Worm (Caenorhabditis elegans) whole organism, L4 larva: ENCODE results near the gene ZK632.11.

Source experiments
- F26F4.8 ChIP-seq: fragments of 200-800 bp; sonication (Bioruptor generic); conservative IDR thresholded peaks from 2 replicates; pipeline ENCODE4 v1.3.6; 2022; ENCODE audit warnings: missing genetic modification characterization, missing compliant biosample characterization
- R02D3.7 ChIP-seq: fragments of 150-350 bp; sonication (generic microtip); optimal IDR thresholded peaks from 3 replicates; lab custom pipeline; 2014; ENCODE audit warnings: missing biosample characterization, missing genetic modification characterization
- Y105C5A.15 ChIP-seq: fragments of 200-800 bp; sonication (Bioruptor generic); IDR thresholded peaks from 2 replicates; pipeline ENCODE4 v1.3.6; 2022; ENCODE audit warnings: missing genetic modification characterization, missing compliant biosample characterization
- Y75B8A.6 ChIP-seq: fragments of 200-800 bp; sonication (Bioruptor generic); IDR thresholded peaks from 2 replicates; pipeline ENCODE4 v1.3.6; 2022; ENCODE audit warnings: missing genetic modification reagents, missing genetic modification characterization, missing compliant biosample characterization
- aha-1 ChIP-seq: fragments of 150-350 bp; peaks from one replicate; lab custom pipeline; 2014; ENCODE audit warnings: missing biosample characterization, missing genetic modification characterization
- arid-1 ChIP-seq: fragments of 200-800 bp; sonication (Bioruptor generic); conservative IDR thresholded peaks from 2 replicates; pipeline ENCODE4 v1.3.6; 2022; ENCODE audit warnings: missing genetic modification reagents, missing genetic modification characterization, missing compliant biosample characterization
- ceh-20 ChIP-seq: fragments of 200-800 bp; sonication (Bioruptor generic); IDR thresholded peaks from 2 replicates; pipeline ENCODE4 v1.3.6; 2022; ENCODE audit warnings: missing genetic modification reagents, missing genetic modification characterization, missing compliant biosample characterization
- ceh-32 ChIP-seq: sonication (generic microtip); optimal IDR thresholded peaks from 2 replicates; lab custom pipeline; 2016; ENCODE audit warnings: mild to moderate bottlenecking, missing genetic modification characterization, missing compliant biosample characterization; ENCODE audit not compliant: poor library complexity
- ceh-62 ChIP-seq: sonication (generic microtip); optimal IDR thresholded peaks from 2 replicates; lab custom pipeline; 2017; ENCODE audit warnings: missing biosample characterization, missing genetic modification characterization
- ceh-82 ChIP-seq: sonication (generic microtip); optimal IDR thresholded peaks from 2 replicates; lab custom pipeline; 2017; ENCODE audit warnings: missing biosample characterization, missing genetic modification characterization
- cey-2 ChIP-seq: sonication (generic microtip); optimal IDR thresholded peaks from 3 replicates; lab custom pipeline; 2017; ENCODE audit warnings: missing genetic modification characterization, mild to moderate bottlenecking, missing compliant biosample characterization, antibody characterized with exemption, borderline replicate concordance; ENCODE audit not compliant: insufficient read depth
- ctbp-1 ChIP-seq: fragments of 200-800 bp; sonication (Bioruptor generic); IDR thresholded peaks from 2 replicates; pipeline ENCODE4 v1.3.6; 2022; ENCODE audit warnings: missing genetic modification reagents, missing genetic modification characterization, missing compliant biosample characterization
- daf-12 ChIP-seq: fragments of 150-350 bp; optimal IDR thresholded peaks from 2 replicates; lab custom pipeline; 2014; ENCODE audit warnings: missing biosample characterization, missing genetic modification reagents, missing genetic modification characterization
- dmd-6 ChIP-seq: fragments of 200-800 bp; sonication (Bioruptor generic); IDR thresholded peaks from 2 replicates; pipeline ENCODE4 v1.3.6; 2022; ENCODE audit warnings: missing genetic modification reagents, missing genetic modification characterization, missing compliant biosample characterization
- dmd-8 ChIP-seq: fragments of 200-800 bp; sonication (Bioruptor generic); IDR thresholded peaks from 2 replicates; pipeline ENCODE4 v1.3.6; 2022; ENCODE audit warnings: missing genetic modification characterization, missing compliant biosample characterization
- dpl-1 ChIP-seq: fragments of 150-350 bp; optimal IDR thresholded peaks from 2 replicates; lab custom pipeline; 2014; ENCODE audit warnings: missing biosample characterization, missing genetic modification reagents, missing genetic modification characterization
- dve-1 ChIP-seq: sonication (generic microtip); optimal IDR thresholded peaks from 2 replicates; lab custom pipeline; 2017; ENCODE audit warnings: antibody characterized with exemption, mild to moderate bottlenecking, missing genetic modification characterization, missing compliant biosample characterization; ENCODE audit not compliant: insufficient read depth
- egl-43 ChIP-seq: fragments of 200-800 bp; sonication (Bioruptor generic); IDR thresholded peaks from 2 replicates; pipeline ENCODE4 v1.3.6; 2022; ENCODE audit warnings: missing genetic modification reagents, missing genetic modification characterization, missing compliant biosample characterization
- fos-1 ChIP-seq: fragments of 150-350 bp; optimal IDR thresholded peaks from 2 replicates; lab custom pipeline; 2014; ENCODE audit warnings: missing biosample characterization, missing genetic modification characterization
- gei-8 ChIP-seq: fragments of 200-800 bp; sonication (Bioruptor generic); optimal IDR thresholded peaks from 2 replicates; lab custom pipeline; 2018; ENCODE audit warnings: mild to moderate bottlenecking, missing genetic modification characterization, missing compliant biosample characterization
- hif-1 ChIP-seq, 2 experiments: sonication (generic microtip); optimal IDR thresholded peaks; 2 replicates each; lab custom pipeline; 2016 to 2017; ENCODE audit warnings: missing compliant biosample characterization in 2 of 2, missing genetic modification characterization in 2 of 2, missing genetic modification reagents in 2 of 2, missing genotype in 2 of 2, mild to moderate bottlenecking in 1 of 2
- hlh-30 ChIP-seq: sonication (generic microtip); optimal IDR thresholded peaks from 2 replicates; lab custom pipeline; 2017; ENCODE audit warnings: antibody characterized with exemption, mild to moderate bottlenecking, missing genetic modification characterization, missing compliant biosample characterization; ENCODE audit not compliant: insufficient read depth
- hmg-1.1 ChIP-seq: fragments of 200-800 bp; sonication (Bioruptor generic); IDR thresholded peaks from 2 replicates; pipeline ENCODE4 v1.3.6; 2022; ENCODE audit warnings: missing genetic modification reagents, missing genetic modification characterization, missing compliant biosample characterization
- jun-1 ChIP-seq: fragments of 150-350 bp; optimal IDR thresholded peaks from 2 replicates; lab custom pipeline; 2014; ENCODE audit warnings: missing biosample characterization, missing genetic modification reagents, missing genetic modification characterization
- lim-7 ChIP-seq: fragments of 200-800 bp; sonication (Bioruptor generic); IDR thresholded peaks from 2 replicates; pipeline ENCODE4 v1.3.6; 2022; ENCODE audit warnings: missing genetic modification characterization, missing compliant biosample characterization
- lin-29 ChIP-seq: fragments of 200-800 bp; sonication (Bioruptor generic); IDR thresholded peaks from 2 replicates; pipeline ENCODE4 v1.3.6; 2022; ENCODE audit warnings: missing genetic modification reagents, missing genetic modification characterization, missing compliant biosample characterization
- madf-5 ChIP-seq, 2 experiments: fragments of 200-800 bp; sonication (Bioruptor generic); IDR thresholded peaks; 2 replicates each; pipeline ENCODE4 v1.3.6; 2022; ENCODE audit warnings: missing compliant biosample characterization in 2 of 2, missing genetic modification characterization in 2 of 2
- mxl-3 ChIP-seq: fragments of 200-800 bp; sonication (Bioruptor generic); optimal IDR thresholded peaks from 2 replicates; lab custom pipeline; 2018; ENCODE audit warnings: mild to moderate bottlenecking, missing genetic modification characterization, missing compliant biosample characterization
- nhr-10 ChIP-seq: fragments of 150-350 bp; optimal IDR thresholded peaks from 2 replicates; lab custom pipeline; 2014; ENCODE audit warnings: missing biosample characterization, missing genetic modification characterization
- nhr-237 ChIP-seq: sonication (generic microtip); optimal IDR thresholded peaks from 2 replicates; lab custom pipeline; 2017; ENCODE audit warnings: missing biosample characterization, missing genetic modification characterization
- nhr-28 ChIP-seq: fragments of 150-350 bp; optimal IDR thresholded peaks from 2 replicates; lab custom pipeline; 2014; ENCODE audit warnings: missing biosample characterization, missing genetic modification characterization
- nhr-41 ChIP-seq: fragments of 200-800 bp; sonication (Bioruptor generic); IDR thresholded peaks from 2 replicates; pipeline ENCODE4 v1.3.6; 2022; ENCODE audit warnings: missing genetic modification reagents, missing genetic modification characterization, missing compliant biosample characterization
- nhr-42 ChIP-seq: fragments of 200-800 bp; sonication (Bioruptor generic); IDR thresholded peaks from 2 replicates; pipeline ENCODE4 v1.3.6; 2022; ENCODE audit warnings: missing genetic modification characterization, missing compliant biosample characterization
- nhr-76 ChIP-seq: fragments of 150-350 bp; optimal IDR thresholded peaks from 2 replicates; lab custom pipeline; 2014; ENCODE audit warnings: missing biosample characterization, missing genetic modification characterization
- pha-4 ChIP-seq, 2 experiments: fragments of 150-350 bp in 1 of 2; fragments of 200-800 bp in 1 of 2; sonication (Bioruptor generic) in 1 of 2; IDR thresholded peaks in 1 of 2; optimal IDR thresholded peaks in 1 of 2; 2 replicates each; pipeline versions ENCODE4 v1.3.6 to Lab custom; 2014 to 2022; ENCODE audit warnings: missing genetic modification characterization in 2 of 2, missing genetic modification reagents in 2 of 2, missing biosample characterization in 1 of 2, missing compliant biosample characterization in 1 of 2
- pqm-1 ChIP-seq: sonication (generic microtip); optimal IDR thresholded peaks from 2 replicates; lab custom pipeline; 2017; ENCODE audit warnings: missing biosample characterization, missing genetic modification characterization
- rbr-2 ChIP-seq: sonication (generic microtip); optimal IDR thresholded peaks from 2 replicates; lab custom pipeline; 2016; ENCODE audit warnings: missing genotype, missing genetic modification characterization, missing compliant biosample characterization
- sdz-12 ChIP-seq: fragments of 200-800 bp; sonication (Bioruptor generic); optimal IDR thresholded peaks from 2 replicates; lab custom pipeline; 2018; ENCODE audit warnings: mild to moderate bottlenecking, missing genetic modification characterization, missing compliant biosample characterization
- set-16 ChIP-seq: fragments of 200-800 bp; sonication (Bioruptor generic); IDR thresholded peaks from 2 replicates; pipeline ENCODE4 v1.3.6; 2022; ENCODE audit warnings: missing genetic modification reagents, missing genetic modification characterization, missing compliant biosample characterization
- skn-1 ChIP-seq: fragments of 150-350 bp; optimal IDR thresholded peaks from 2 replicates; lab custom pipeline; 2014; ENCODE audit warnings: missing biosample characterization, missing genetic modification characterization
- snpc-1.2 ChIP-seq: fragments of 200-800 bp; sonication (Bioruptor generic); IDR thresholded peaks from 2 replicates; pipeline ENCODE4 v1.3.6; 2022; ENCODE audit warnings: missing genetic modification reagents, missing genetic modification characterization, missing compliant biosample characterization
- spr-3 ChIP-seq: fragments of 200-800 bp; sonication (Bioruptor generic); optimal IDR thresholded peaks from 2 replicates; lab custom pipeline; 2018; ENCODE audit warnings: mild to moderate bottlenecking, missing genetic modification characterization, missing compliant biosample characterization
- tra-1 ChIP-seq: fragments of 200-800 bp; sonication (Bioruptor generic); IDR thresholded peaks from 2 replicates; pipeline ENCODE4 v1.3.6; 2022; ENCODE audit warnings: missing genetic modification reagents, missing genetic modification characterization, missing compliant biosample characterization
- unc-130 ChIP-seq: sonication (generic microtip); optimal IDR thresholded peaks from 2 replicates; lab custom pipeline; 2016; ENCODE audit warnings: missing genetic modification reagents, missing genetic modification characterization, missing compliant biosample characterization
- unc-62 ChIP-seq, 3 experiments: fragments of 150-350 bp in 1 of 3; sonication (generic microtip); optimal IDR thresholded peaks in 2 of 3; peaks in 1 of 3; 1 replicate in 1 of 3; 2 replicates in 2 of 3; lab custom pipeline; 2014 to 2017; ENCODE audit warnings: missing biosample characterization in 3 of 3, missing genetic modification characterization in 3 of 3, missing genetic modification reagents in 3 of 3, missing genotype in 1 of 3
- vab-7 ChIP-seq: fragments of 200-800 bp; sonication (Bioruptor generic); IDR thresholded peaks from 2 replicates; pipeline ENCODE4 v1.3.6; 2022; ENCODE audit warnings: missing genetic modification reagents, missing genetic modification characterization, missing compliant biosample characterization
- zag-1 ChIP-seq: fragments of 150-350 bp; optimal IDR thresholded peaks from 2 replicates; lab custom pipeline; 2014; ENCODE audit warnings: missing biosample characterization, missing genetic modification characterization
- zip-11 ChIP-seq: fragments of 200-800 bp; sonication (Bioruptor generic); IDR thresholded peaks from 2 replicates; pipeline ENCODE4 v1.3.6; 2022; ENCODE audit warnings: missing genetic modification characterization, missing compliant biosample characterization

The ZK632.11 gene

ce11 chrIII:9861470-9862342, 34.0 kb downstream of the ZK632.11 start (continued):
- TF ChIP-seq unc-62 (GFP tag; optimal IDR thresholded peaks at IDR 0.05 in 1 of 2; lab: Kevin White, UChicago) = peak in 1 of 2 experiments; percentile 96
- no peak for TF ChIP-seq unc-62 (tag; optimal IDR thresholded peaks at IDR 0.05; lab: Kevin White, UChicago)
- TF ChIP-seq zip-11 (GFP tag; lab: Robert Waterston, UW) = 0 out of 2 replicates have a peak, but pooled peaks have one; percentile 5
- TF ChIP-seq tra-1 (GFP tag; lab: Robert Waterston, UW) = peak; percentile 84
- TF ChIP-seq dmd-6 (GFP tag; lab: Robert Waterston, UW) = peak; percentile 71
- TF ChIP-seq snpc-1.2 (GFP tag; lab: Robert Waterston, UW) = peak; percentile 60; the same call in 1 of the 2 replicates
- TF ChIP-seq set-16 = no peak
- no peak for TF ChIP-seq jun-1
- peak; percentile 88 for TF ChIP-seq vab-7 (GFP tag; lab: Robert Waterston, UW)
- TF ChIP-seq pqm-1 = no peak
- peak; percentile 81 for TF ChIP-seq ceh-20 (GFP tag; lab: Robert Waterston, UW)
- peak; percentile 36 for TF ChIP-seq unc-130 (GFP tag; lab: Kevin White, UChicago)
- no peak for TF ChIP-seq lin-29 (GFP tag; lab: Robert Waterston, UW)
- peak; percentile 73 for TF ChIP-seq rbr-2 (tag; lab: Kevin White, UChicago)
- TF ChIP-seq gei-8 = peak; percentile 78
- peak; percentile 92 for TF ChIP-seq Y105C5A.15 (GFP tag; lab: Robert Waterston, UW)
- no peak for TF ChIP-seq nhr-10
- peak; percentile 83 for TF ChIP-seq arid-1 (GFP tag; lab: Robert Waterston, UW)
- TF ChIP-seq R02D3.7 (tag; lab: Kevin White, UChicago) = no peak
- TF ChIP-seq nhr-237 (tag; lab: Kevin White, UChicago) = no peak
- peak; percentile 75 for TF ChIP-seq aha-1 (tag; lab: Kevin White, UChicago)
- TF ChIP-seq madf-5 (GFP tag; IDR thresholded peaks at IDR 0.05; lab: Robert Waterston, UW) = peak; percentile 55 to 71; a peak in 1 of 4 replicates
- TF ChIP-seq hmg-1.1 = peak; percentile 85
- peak; percentile 52 for TF ChIP-seq mxl-3
- no peak for TF ChIP-seq nhr-76 (tag; lab: Kevin White, UChicago)
- TF ChIP-seq daf-12 (tag; lab: Kevin White, UChicago) = no peak
- TF ChIP-seq ctbp-1 (GFP tag; lab: Robert Waterston, UW) = peak; percentile 76
- no peak for TF ChIP-seq Y75B8A.6
- TF ChIP-seq nhr-41 (GFP tag; lab: Robert Waterston, UW) = peak; percentile 84
- TF ChIP-seq pha-4 (GFP tag; IDR thresholded peaks at IDR 0.05; lab: Robert Waterston, UW) = peak; percentile 81; the same call in 1 of the 2 replicates
- TF ChIP-seq pha-4 (tag; optimal IDR thresholded peaks at IDR 0.05; lab: Kevin White, UChicago) = no peak
- peak; percentile 64; the same call in 1 of the 2 replicates for TF ChIP-seq F26F4.8
- TF ChIP-seq egl-43 (GFP tag; lab: Robert Waterston, UW) = peak; percentile 94
- TF ChIP-seq ceh-32 (tag; lab: Kevin White, UChicago) = no peak
- TF ChIP-seq cey-2 (tag; lab: Kevin White, UChicago) = no peak
- no peak for TF ChIP-seq skn-1 (tag; lab: Kevin White, UChicago)
- peak; percentile 8 for TF ChIP-seq spr-3 (GFP tag; lab: Kevin White, UChicago)
- TF ChIP-seq nhr-42 (GFP tag; lab: Robert Waterston, UW) = peak; percentile 67; the same call in 1 of the 2 replicates
- no peak for TF ChIP-seq zag-1 (tag; lab: Kevin White, UChicago)
- TF ChIP-seq fos-1 = no peak
- peak in 1 of 2 experiments; percentile 57 for TF ChIP-seq hif-1 (tag; optimal IDR thresholded peaks at IDR 0.05; lab: Kevin White, UChicago)
- peak; percentile 96 for TF ChIP-seq lim-7 (GFP tag; lab: Robert Waterston, UW)
- TF ChIP-seq ceh-82 (tag; lab: Kevin White, UChicago) = no peak
- peak; percentile 37 for TF ChIP-seq dpl-1
- peak; percentile 97 for TF ChIP-seq dmd-8 (GFP tag; lab: Robert Waterston, UW)
- peak; percentile 39 for TF ChIP-seq sdz-12 (GFP tag; lab: Kevin White, UChicago)
- TF ChIP-seq hlh-30 (tag; lab: Kevin White, UChicago) = peak; percentile 71
- TF ChIP-seq ceh-62 (tag; lab: Kevin White, UChicago) = no peak
- no peak for TF ChIP-seq nhr-28
- peak; percentile 17 for TF ChIP-seq dve-1 (tag; lab: Kevin White, UChicago)
